Fruit fly (Drosophila melanogaster) whole organism, wandering third instar larva: Measurements from ENCODE around the gene Dcr-1.

Experiments
- Abd-B ChIP-seq: fragments of >200 bp; optimal IDR thresholded peaks from 2 replicates; lab custom pipeline; 2017; ENCODE audit warnings: missing biosample characterization, missing genetic modification characterization
- CG9705 ChIP-seq: fragments of 200-800 bp; sonication (Bioruptor generic); optimal IDR thresholded peaks from 2 replicates; lab custom pipeline; 2018; ENCODE audit warnings: missing biosample characterization, mild to moderate bottlenecking, missing genetic modification characterization
- CrebA ChIP-seq: fragments of 200-800 bp; sonication (Bioruptor generic); optimal IDR thresholded peaks from 2 replicates; lab custom pipeline; 2016; ENCODE audit warnings: missing biosample characterization, mild to moderate bottlenecking, missing genetic modification characterization, borderline replicate concordance
- Dfd ChIP-seq: fragments of >200 bp; optimal IDR thresholded peaks from 2 replicates; lab custom pipeline; 2017; ENCODE audit warnings: missing biosample characterization, missing genetic modification characterization
- Dif ChIP-seq: fragments of 200-275, 200-300 bp; sonication (Bioruptor generic); optimal IDR thresholded peaks from 2 replicates; lab custom pipeline; 2018; ENCODE audit warnings: missing biosample characterization, missing genetic modification characterization; ENCODE audit not compliant: partially characterized antibody
- GATAd ChIP-seq: sonication (Bioruptor generic); optimal IDR thresholded peaks from 2 replicates; lab custom pipeline; 2016; ENCODE audit warnings: missing biosample characterization, missing genetic modification characterization
- HLH106 ChIP-seq: fragments of 200-800 bp; optimal IDR thresholded peaks from 3 replicates; lab custom pipeline; 2019; ENCODE audit warnings: missing biosample characterization, mild to moderate bottlenecking, missing genetic modification characterization, moderate library complexity
- Hnf4 ChIP-seq: fragments of 200-800 bp; sonication (Bioruptor generic); optimal IDR thresholded peaks from 2 replicates; lab custom pipeline; 2016; ENCODE audit warnings: missing biosample characterization, mild to moderate bottlenecking, missing genetic modification characterization
- Hr78 ChIP-seq: fragments of >200 bp; optimal IDR thresholded peaks from 2 replicates; lab custom pipeline; 2017; ENCODE audit warnings: missing biosample characterization, missing genetic modification characterization
- Hr83 ChIP-seq: fragments of 200-300 bp; sonication (Bioruptor generic); optimal IDR thresholded peaks from 2 replicates; lab custom pipeline; 2016; ENCODE audit warnings: missing biosample characterization, mild to moderate bottlenecking, missing genetic modification characterization, moderate library complexity; ENCODE audit not compliant: poor library complexity, severe bottlenecking
- Jra ChIP-seq: sonication (Bioruptor generic); optimal IDR thresholded peaks from 2 replicates; lab custom pipeline; 2016; ENCODE audit warnings: missing biosample characterization, missing genetic modification characterization
- Mio ChIP-seq: sonication (Bioruptor generic); optimal IDR thresholded peaks from 2 replicates; lab custom pipeline; 2016; ENCODE audit warnings: missing biosample characterization, missing genetic modification characterization
- Myc ChIP-seq: fragments of >200 bp; optimal IDR thresholded peaks from 2 replicates; lab custom pipeline; 2017
- N ChIP-seq: fragments of >200 bp; optimal IDR thresholded peaks from 2 replicates; lab custom pipeline; 2018; ENCODE audit warnings: missing biosample characterization, missing external identifiers, missing genetic modification characterization
- Rel ChIP-seq, 2 experiments: fragments of 200-800 bp; sonication (Bioruptor generic) in 1 of 2; optimal IDR thresholded peaks; 2 replicates in 1 of 2; 3 replicates in 1 of 2; lab custom pipeline; 2016 to 2019; ENCODE audit warnings: mild to moderate bottlenecking in 2 of 2, missing biosample characterization in 2 of 2, missing genetic modification characterization in 2 of 2, moderate library complexity in 1 of 2
- Sp1 ChIP-seq: fragments of 200-800 bp; sonication (Bioruptor generic); optimal IDR thresholded peaks from 3 replicates; lab custom pipeline; 2019; ENCODE audit warnings: missing biosample characterization, mild to moderate bottlenecking, missing genetic modification characterization, moderate library complexity
- Vsx2 ChIP-seq: fragments of 200-300, 225-300 bp; sonication (Bioruptor generic); optimal IDR thresholded peaks from 2 replicates; lab custom pipeline; 2018; ENCODE audit warnings: missing biosample characterization, missing genetic modification characterization; ENCODE audit not compliant: partially characterized antibody
- br ChIP-seq: fragments of 200-800 bp; sonication (Bioruptor generic); optimal IDR thresholded peaks from 2 replicates; lab custom pipeline; 2016; ENCODE audit warnings: missing biosample characterization, missing genetic modification characterization
- brk ChIP-seq: fragments of 200-800 bp; sonication (Bioruptor generic); optimal IDR thresholded peaks from 2 replicates; lab custom pipeline; 2016; ENCODE audit warnings: missing biosample characterization, mild to moderate bottlenecking, missing genetic modification characterization
- dl ChIP-seq, 2 experiments: fragments of 175-275, 200-275 bp in 1 of 2; fragments of 200-275 bp in 1 of 2; sonication (Bioruptor generic); optimal IDR thresholded peaks; lab custom pipeline; 2018; ENCODE audit warnings: mild to moderate bottlenecking in 2 of 2, missing biosample characterization in 2 of 2, missing genetic modification characterization in 2 of 2, moderate library complexity in 2 of 2; ENCODE audit not compliant: partially characterized antibody in 2 of 2, insufficient read depth in 1 of 2
- dmrt93B ChIP-seq: fragments of 200-800 bp; sonication (Bioruptor generic); optimal IDR thresholded peaks from 2 replicates; lab custom pipeline; 2018; ENCODE audit warnings: missing biosample characterization, mild to moderate bottlenecking, missing genetic modification characterization
- dsf ChIP-seq: sonication (Bioruptor generic); optimal IDR thresholded peaks from 2 replicates; lab custom pipeline; 2016; ENCODE audit warnings: missing biosample characterization, missing genetic modification characterization, borderline replicate concordance
- ey ChIP-seq: fragments of 200-800 bp; sonication (Bioruptor generic); optimal IDR thresholded peaks from 2 replicates; lab custom pipeline; 2016; ENCODE audit warnings: missing biosample characterization, missing genetic modification characterization
- foxo ChIP-seq, 2 experiments: fragments of 200-800 bp; sonication (Bioruptor generic); optimal IDR thresholded peaks; 2 replicates in 1 of 2; 3 replicates in 1 of 2; lab custom pipeline; 2016 to 2017; ENCODE audit warnings: missing biosample characterization in 2 of 2, missing genetic modification characterization in 2 of 2
- fru ChIP-seq: fragments of 200-800 bp; sonication (Bioruptor generic); optimal IDR thresholded peaks from 3 replicates; lab custom pipeline; 2016; ENCODE audit warnings: missing biosample characterization, mild to moderate bottlenecking, missing genetic modification characterization
- h ChIP-seq: fragments of 200-800 bp; sonication (Bioruptor generic); optimal IDR thresholded peaks from 3 replicates; lab custom pipeline; 2016; ENCODE audit warnings: missing biosample characterization, mild to moderate bottlenecking, missing genetic modification characterization
- jim ChIP-seq: fragments of 175-275, 200-325 bp; sonication (Bioruptor generic); optimal IDR thresholded peaks from 2 replicates; lab custom pipeline; 2016; ENCODE audit warnings: missing biosample characterization, mild to moderate bottlenecking, missing genetic modification characterization
- lola ChIP-seq: fragments of >200 bp; optimal IDR thresholded peaks from 2 replicates; lab custom pipeline; 2017; ENCODE audit warnings: missing biosample characterization, missing genetic modification characterization
- pan ChIP-seq: fragments of >200 bp; optimal IDR thresholded peaks from 2 replicates; lab custom pipeline; 2017
- rgr ChIP-seq: fragments of 200-800 bp; sonication (Bioruptor generic); optimal IDR thresholded peaks from 3 replicates; lab custom pipeline; 2016; ENCODE audit warnings: missing biosample characterization, mild to moderate bottlenecking, missing genetic modification characterization
- sage ChIP-seq: fragments of 200-800 bp; sonication (Bioruptor generic); optimal IDR thresholded peaks from 2 replicates; lab custom pipeline; 2016; ENCODE audit warnings: missing biosample characterization, mild to moderate bottlenecking, missing genetic modification characterization
- sv ChIP-seq: fragments of 200-800 bp; sonication (Bioruptor generic); optimal IDR thresholded peaks from 3 replicates; lab custom pipeline; 2016; ENCODE audit warnings: missing biosample characterization, missing genetic modification characterization
- usp ChIP-seq: fragments of >200 bp; optimal IDR thresholded peaks from 2 replicates; lab custom pipeline; 2017; ENCODE audit warnings: missing biosample characterization, missing genetic modification characterization
- woc ChIP-seq: sonication (Bioruptor generic); optimal IDR thresholded peaks from 2 replicates; lab custom pipeline; 2016; ENCODE audit warnings: missing biosample characterization, mild to moderate bottlenecking, missing genetic modification characterization

Gene Dcr-1

dm6 chr3R:22776457-22776856 is 35.6 kb upstream of the Dcr-1 start:
- TF ChIP-seq sv (no peak), CrebA (GFP tag; lab: Kevin White, UChicago) (no peak), dl (GFP tag; optimal IDR thresholded peaks at IDR 0.05; lab: Kevin White, UChicago; ENCODE audit: insufficient read depth in 1 of 2, partially characterized antibody in 2 of 2) (no peak), Hr83 (no peak), woc (GFP tag; lab: Kevin White, UChicago) (no peak), dmrt93B (GFP tag; lab: Kevin White, UChicago) (no peak), Jra (GFP tag; lab: Kevin White, UChicago) (no peak), Dif (GFP tag; lab: Kevin White, UChicago) (no peak), fru (GFP tag; lab: Kevin White, UChicago) (no peak), sage (GFP tag; lab: Kevin White, UChicago) (no peak), rgr (no peak)

dm6 chr3R:22771670-22772069 is 30.8 kb upstream of the Dcr-1 start, which contains the start of gene CG43095:
Gene CG43095 (minus strand): TSS chr3R:22771770.
- TF ChIP-seq br (GFP tag; lab: Kevin White, UChicago) (no peak), ey (GFP tag; lab: Kevin White, UChicago) (no peak), GATAd (GFP tag; lab: Kevin White, UChicago) (no peak), usp (GFP tag; lab: Kevin White, UChicago) (no peak)

- no peak for TF ChIP-seq Hnf4 (GFP tag; lab: Kevin White, UChicago)
- no peak for TF ChIP-seq CG9705 (GFP tag; lab: Kevin White, UChicago)
- TF ChIP-seq brk (GFP tag; lab: Kevin White, UChicago), result no peak
- no peak for TF ChIP-seq Sp1 (GFP tag; lab: Kevin White, UChicago)
- no peak for TF ChIP-seq Dif (GFP tag; lab: Kevin White, UChicago)
Measured at dm6 chr3R:22770887-22771286, 30.0 kb upstream of the Dcr-1 start, which contains the start of gene CG43094. Gene CG43094 (minus strand): TSS chr3R:22770987.

- TF ChIP-seq rgr (no peak), Vsx2 (GFP tag; lab: Kevin White, UChicago) (no peak), Hr83 (no peak), lola (no peak), sv (no peak), br (GFP tag; lab: Kevin White, UChicago) (no peak), Hnf4 (GFP tag; lab: Kevin White, UChicago) (no peak), foxo (GFP tag; optimal IDR thresholded peaks at IDR 0.05; lab: Kevin White, UChicago) (no peak), Mio (no peak), jim (GFP tag; lab: Kevin White, UChicago) (no peak), Sp1 (GFP tag; lab: Kevin White, UChicago) (no peak)
Measured at dm6 chr3R:22770207-22770606, 29.3 kb upstream of the Dcr-1 start, which contains the start of gene CG43093. Gene CG43093 (minus strand): TSS chr3R:22770307.

DNA sequence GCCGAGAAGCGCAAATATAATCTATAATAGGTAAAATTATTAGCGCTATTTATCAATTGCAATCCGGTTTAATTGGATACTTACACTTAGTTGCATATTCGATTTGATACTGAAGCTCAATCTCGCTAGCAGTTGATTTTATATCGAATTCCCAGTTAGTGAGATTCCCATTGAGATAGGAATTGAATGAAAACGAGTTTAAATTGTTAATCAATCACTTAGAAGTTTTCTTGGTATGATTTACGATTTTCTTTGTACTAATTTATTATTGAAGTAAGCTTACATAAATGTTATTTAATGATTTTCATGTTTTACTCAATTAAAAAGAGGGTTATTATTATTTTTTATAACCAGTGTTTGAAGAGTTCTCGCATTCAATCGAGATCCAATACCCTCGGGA is 28.7 kb upstream of the Dcr-1 start, which contains the start of gene CG43092:
Gene CG43092 (minus strand): TSS at position 101 of the 400 bp plus-strand sequence.
- TF ChIP-seq GATAd (GFP tag; lab: Kevin White, UChicago) (no peak), h (no peak), Abd-B (GFP tag; lab: Kevin White, UChicago) (no peak), Sp1 (GFP tag; lab: Kevin White, UChicago) (no peak), HLH106 (tag; lab: Kevin White, UChicago) (no peak), dl (GFP tag; optimal IDR thresholded peaks at IDR 0.05; lab: Kevin White, UChicago; ENCODE audit: insufficient read depth in 1 of 2, partially characterized antibody in 2 of 2) (no peak), CrebA (GFP tag; lab: Kevin White, UChicago) (no peak), dmrt93B (GFP tag; lab: Kevin White, UChicago) (no peak), Hr78 (GFP tag; lab: Kevin White, UChicago) (no peak), woc (GFP tag; lab: Kevin White, UChicago) (no peak), Vsx2 (GFP tag; lab: Kevin White, UChicago) (no peak), Rel (GFP tag; optimal IDR thresholded peaks at IDR 0.05; lab: Kevin White, UChicago) (no peak), Rel (tag; optimal IDR thresholded peaks at IDR 0.05; lab: Kevin White, UChicago) (no peak), dsf (GFP tag; lab: Kevin White, UChicago) (no peak), sv (no peak), N (GFP tag; lab: Kevin White, UChicago) (no peak), Myc (lab: Kevin White, UChicago) (no peak), CG9705 (GFP tag; lab: Kevin White, UChicago) (no peak), Dfd (GFP tag; lab: Kevin White, UChicago) (no peak), pan (lab: Kevin White, UChicago) (no peak), lola (no peak)
